Worm (Caenorhabditis elegans) whole organism, L4 larva: ENCODE measurements around the gene F17C11.11.

ENCODE experiments used
- D1046.2 ChIP-seq: fragments of 200-800 bp; sonication (Bioruptor generic); IDR thresholded peaks from 2 replicates; pipeline ENCODE4 v1.3.6; 2022; ENCODE audit warnings: missing genetic modification characterization, missing compliant biosample characterization
- F10B5.3 ChIP-seq: sonication (generic microtip); optimal IDR thresholded peaks from 2 replicates; lab custom pipeline; 2016; ENCODE audit warnings: mild to moderate bottlenecking, missing genetic modification characterization, missing compliant biosample characterization
- R02D3.7 ChIP-seq: fragments of 150-350 bp; sonication (generic microtip); optimal IDR thresholded peaks from 3 replicates; lab custom pipeline; 2014; ENCODE audit warnings: missing biosample characterization, missing genetic modification characterization
- T20F7.1 ChIP-seq: fragments of 200-800 bp; sonication (Bioruptor generic); optimal IDR thresholded peaks from 2 replicates; lab custom pipeline; 2018; ENCODE audit warnings: mild to moderate bottlenecking, missing genetic modification characterization, missing compliant biosample characterization
- T26A8.4 ChIP-seq: fragments of 200-800 bp; sonication (Bioruptor generic); IDR thresholded peaks from 2 replicates; pipeline ENCODE4 v1.3.6; 2022; ENCODE audit warnings: missing genetic modification characterization, missing compliant biosample characterization
- Y105C5A.15 ChIP-seq: fragments of 200-800 bp; sonication (Bioruptor generic); IDR thresholded peaks from 2 replicates; pipeline ENCODE4 v1.3.6; 2022; ENCODE audit warnings: missing genetic modification characterization, missing compliant biosample characterization
- ZK337.2 ChIP-seq: fragments of 200-800 bp; sonication (Bioruptor generic); IDR thresholded peaks from 2 replicates; pipeline ENCODE4 v1.3.6; 2022; ENCODE audit warnings: missing genetic modification reagents, missing genetic modification characterization, missing compliant biosample characterization
- ZK546.5 ChIP-seq, 2 experiments: sonication (generic microtip); optimal IDR thresholded peaks; 2 replicates each; lab custom pipeline; 2017; ENCODE audit warnings: missing biosample characterization in 2 of 2, missing genetic modification characterization in 2 of 2
- aha-1 ChIP-seq: fragments of 150-350 bp; peaks from one replicate; lab custom pipeline; 2014; ENCODE audit warnings: missing biosample characterization, missing genetic modification characterization
- aly-2 ChIP-seq: sonication (generic microtip); optimal IDR thresholded peaks from 2 replicates; lab custom pipeline; 2018; ENCODE audit warnings: missing biosample characterization, missing genetic modification characterization
- ceh-44 ChIP-seq: fragments of 200-800 bp; sonication (Bioruptor generic); IDR thresholded peaks from 2 replicates; pipeline ENCODE4 v1.3.6; 2022; ENCODE audit warnings: missing genetic modification reagents, missing genetic modification characterization, missing compliant biosample characterization
- ctbp-1 ChIP-seq: fragments of 200-800 bp; sonication (Bioruptor generic); IDR thresholded peaks from 2 replicates; pipeline ENCODE4 v1.3.6; 2022; ENCODE audit warnings: missing genetic modification reagents, missing genetic modification characterization, missing compliant biosample characterization
- daf-12 ChIP-seq: fragments of 150-350 bp; optimal IDR thresholded peaks from 2 replicates; lab custom pipeline; 2014; ENCODE audit warnings: missing biosample characterization, missing genetic modification reagents, missing genetic modification characterization
- daf-19 ChIP-seq: fragments of 200-800 bp; sonication (Bioruptor generic); conservative IDR thresholded peaks from 2 replicates; pipeline ENCODE4 v1.3.6; 2022; ENCODE audit warnings: missing genetic modification characterization, missing compliant biosample characterization
- dmd-8 ChIP-seq: fragments of 200-800 bp; sonication (Bioruptor generic); IDR thresholded peaks from 2 replicates; pipeline ENCODE4 v1.3.6; 2022; ENCODE audit warnings: missing genetic modification characterization, missing compliant biosample characterization
- dmd-9 ChIP-seq: fragments of 200-800 bp; sonication (Bioruptor generic); IDR thresholded peaks from 2 replicates; pipeline ENCODE4 v1.3.6; 2022; ENCODE audit warnings: missing genetic modification reagents, missing genetic modification characterization, missing compliant biosample characterization
- dpl-1 ChIP-seq: fragments of 150-350 bp; optimal IDR thresholded peaks from 2 replicates; lab custom pipeline; 2014; ENCODE audit warnings: missing biosample characterization, missing genetic modification reagents, missing genetic modification characterization
- dve-1 ChIP-seq: sonication (generic microtip); optimal IDR thresholded peaks from 2 replicates; lab custom pipeline; 2017; ENCODE audit warnings: antibody characterized with exemption, mild to moderate bottlenecking, missing genetic modification characterization, missing compliant biosample characterization; ENCODE audit not compliant: insufficient read depth
- egl-43 ChIP-seq: fragments of 200-800 bp; sonication (Bioruptor generic); IDR thresholded peaks from 2 replicates; pipeline ENCODE4 v1.3.6; 2022; ENCODE audit warnings: missing genetic modification reagents, missing genetic modification characterization, missing compliant biosample characterization
- fos-1 ChIP-seq: fragments of 150-350 bp; optimal IDR thresholded peaks from 2 replicates; lab custom pipeline; 2014; ENCODE audit warnings: missing biosample characterization, missing genetic modification characterization
- hif-1 ChIP-seq, 2 experiments: sonication (generic microtip); optimal IDR thresholded peaks; 2 replicates each; lab custom pipeline; 2016 to 2017; ENCODE audit warnings: missing compliant biosample characterization in 2 of 2, missing genetic modification characterization in 2 of 2, missing genetic modification reagents in 2 of 2, missing genotype in 2 of 2, mild to moderate bottlenecking in 1 of 2
- lim-7 ChIP-seq: fragments of 200-800 bp; sonication (Bioruptor generic); IDR thresholded peaks from 2 replicates; pipeline ENCODE4 v1.3.6; 2022; ENCODE audit warnings: missing genetic modification characterization, missing compliant biosample characterization
- lin-15B ChIP-seq: fragments of 150-350 bp; sonication (generic microtip); optimal IDR thresholded peaks from 3 replicates; lab custom pipeline; 2014; ENCODE audit warnings: missing biosample characterization, missing genetic modification characterization
- lsy-2 ChIP-seq, 2 experiments: fragments of 150-350 bp in 1 of 2; sonication (generic microtip) in 1 of 2; optimal IDR thresholded peaks; 2 replicates each; lab custom pipeline; 2014 to 2017; ENCODE audit warnings: missing biosample characterization in 2 of 2, missing genetic modification characterization in 2 of 2
- madf-5 ChIP-seq, 2 experiments: fragments of 200-800 bp; sonication (Bioruptor generic); IDR thresholded peaks; 2 replicates each; pipeline ENCODE4 v1.3.6; 2022; ENCODE audit warnings: missing compliant biosample characterization in 2 of 2, missing genetic modification characterization in 2 of 2
- mep-1 ChIP-seq: fragments of 150-350 bp; sonication (generic microtip); optimal IDR thresholded peaks from 3 replicates; lab custom pipeline; 2014; ENCODE audit warnings: missing biosample characterization, missing genetic modification characterization
- mxl-3 ChIP-seq: fragments of 200-800 bp; sonication (Bioruptor generic); optimal IDR thresholded peaks from 2 replicates; lab custom pipeline; 2018; ENCODE audit warnings: mild to moderate bottlenecking, missing genetic modification characterization, missing compliant biosample characterization
- nhr-111 ChIP-seq: fragments of 200-800 bp; sonication (Bioruptor generic); optimal IDR thresholded peaks from 2 replicates; lab custom pipeline; 2018; ENCODE audit warnings: mild to moderate bottlenecking, missing genetic modification characterization, missing compliant biosample characterization
- nhr-237 ChIP-seq: sonication (generic microtip); optimal IDR thresholded peaks from 2 replicates; lab custom pipeline; 2017; ENCODE audit warnings: missing biosample characterization, missing genetic modification characterization
- nhr-28 ChIP-seq: fragments of 150-350 bp; optimal IDR thresholded peaks from 2 replicates; lab custom pipeline; 2014; ENCODE audit warnings: missing biosample characterization, missing genetic modification characterization
- nhr-77 ChIP-seq: fragments of 150-350 bp; optimal IDR thresholded peaks from 2 replicates; lab custom pipeline; 2014; ENCODE audit warnings: missing biosample characterization, missing genetic modification characterization
- php-3 ChIP-seq: fragments of 200-800 bp; sonication (Bioruptor generic); IDR thresholded peaks from 2 replicates; pipeline ENCODE4 v1.3.6; 2022; ENCODE audit warnings: missing genetic modification reagents, missing genetic modification characterization, missing compliant biosample characterization
- rbr-2 ChIP-seq: sonication (generic microtip); optimal IDR thresholded peaks from 2 replicates; lab custom pipeline; 2016; ENCODE audit warnings: missing genotype, missing genetic modification characterization, missing compliant biosample characterization
- saeg-2 ChIP-seq: fragments of 200-800 bp; sonication (Bioruptor generic); IDR thresholded peaks from 2 replicates; pipeline ENCODE4 v1.3.6; 2022; ENCODE audit warnings: missing genetic modification reagents, missing genetic modification characterization, missing compliant biosample characterization
- snpc-1.2 ChIP-seq: fragments of 200-800 bp; sonication (Bioruptor generic); IDR thresholded peaks from 2 replicates; pipeline ENCODE4 v1.3.6; 2022; ENCODE audit warnings: missing genetic modification reagents, missing genetic modification characterization, missing compliant biosample characterization
- tag-97 ChIP-seq: fragments of 200-800 bp; sonication (Bioruptor generic); IDR thresholded peaks from 2 replicates; pipeline ENCODE4 v1.3.6; 2022; ENCODE audit warnings: missing genetic modification characterization, missing compliant biosample characterization
- unc-130 ChIP-seq: sonication (generic microtip); optimal IDR thresholded peaks from 2 replicates; lab custom pipeline; 2016; ENCODE audit warnings: missing genetic modification reagents, missing genetic modification characterization, missing compliant biosample characterization
- unc-39 ChIP-seq: sonication (generic microtip); optimal IDR thresholded peaks from 2 replicates; lab custom pipeline; 2017; ENCODE audit warnings: missing biosample characterization, missing genetic modification characterization
- unc-62 ChIP-seq, 3 experiments: fragments of 150-350 bp in 1 of 3; sonication (generic microtip); optimal IDR thresholded peaks in 2 of 3; peaks in 1 of 3; 1 replicate in 1 of 3; 2 replicates in 2 of 3; lab custom pipeline; 2014 to 2017; ENCODE audit warnings: missing biosample characterization in 3 of 3, missing genetic modification characterization in 3 of 3, missing genetic modification reagents in 3 of 3, missing genotype in 1 of 3
- vab-7 ChIP-seq: fragments of 200-800 bp; sonication (Bioruptor generic); IDR thresholded peaks from 2 replicates; pipeline ENCODE4 v1.3.6; 2022; ENCODE audit warnings: missing genetic modification reagents, missing genetic modification characterization, missing compliant biosample characterization
- ztf-7 ChIP-seq: fragments of 150-350 bp; optimal IDR thresholded peaks from 2 replicates; lab custom pipeline; 2014; ENCODE audit warnings: missing biosample characterization, missing genetic modification characterization

F17C11.11 gene

ce11 chrV:10897172-10897571 lies 41.4 kb downstream of the F17C11.11 start (continued):
- TF ChIP-seq daf-19 (GFP tag; lab: Robert Waterston, UW) (peak; percentile 88; the same call in 1 of the 2 replicates), T20F7.1 (GFP tag; lab: Kevin White, UChicago) (peak; percentile 94), ZK546.5 (tag; optimal IDR thresholded peaks at IDR 0.05; lab: Kevin White, UChicago) (peak; percentile 97 to 100), F10B5.3 (tag; lab: Kevin White, UChicago) (peak; percentile 93), Y105C5A.15 (GFP tag; lab: Robert Waterston, UW) (no peak), nhr-28 (tag; lab: Kevin White, UChicago) (peak; percentile 97), ztf-7 (tag; lab: Kevin White, UChicago) (peak; percentile 92), rbr-2 (tag; lab: Kevin White, UChicago) (peak; percentile 98), madf-5 (GFP tag; IDR thresholded peaks at IDR 0.05; lab: Robert Waterston, UW) (peak; percentile 84 to 88), lin-15B (peak; percentile 93), fos-1 (tag; lab: Kevin White, UChicago) (peak; percentile 11), mxl-3 (GFP tag; lab: Kevin White, UChicago) (peak; percentile 97), aha-1 (tag; lab: Kevin White, UChicago) (peak; percentile 100), saeg-2 (GFP tag; lab: Robert Waterston, UW) (peak; percentile 98), ceh-44 (GFP tag; lab: Robert Waterston, UW) (peak; percentile 88), mep-1 (tag; lab: Kevin White, UChicago) (peak; percentile 99), nhr-237 (tag; lab: Kevin White, UChicago) (peak; percentile 80), T26A8.4 (peak; percentile 98), dmd-8 (GFP tag; lab: Robert Waterston, UW) (no peak), tag-97 (0 out of 2 replicates have a peak, but pooled peaks have one; percentile 79), php-3 (GFP tag; lab: Robert Waterston, UW) (peak; percentile 95), aly-2 (tag; lab: Kevin White, UChicago) (no peak), daf-12 (tag; lab: Kevin White, UChicago) (no peak)

ce11 chrV:10897106-10897171 lies 41.7 kb downstream of the F17C11.11 start, which contains the start of gene sec-61.G:
Gene sec-61.G, minus strand, starts transcription at chrV:10897143.
- no peak for TF ChIP-seq dpl-1 (GFP tag; lab: Kevin White, UChicago)
- TF ChIP-seq lsy-2 (tag; optimal IDR thresholded peaks at IDR 0.05; lab: Kevin White, UChicago), result no peak
- TF ChIP-seq daf-12 (tag; lab: Kevin White, UChicago), result no peak
- TF ChIP-seq aha-1 (tag; lab: Kevin White, UChicago), result no peak
- TF ChIP-seq dve-1 (tag; lab: Kevin White, UChicago), result no peak
- TF ChIP-seq nhr-77 (tag; lab: Kevin White, UChicago), result no peak
- TF ChIP-seq dmd-9 (GFP tag; lab: Robert Waterston, UW), result no peak
- no peak for TF ChIP-seq egl-43 (GFP tag; lab: Robert Waterston, UW)
- no peak for TF ChIP-seq R02D3.7
- TF ChIP-seq, all 104 proteins: peak for 0

- TF ChIP-seq vab-7 (GFP tag; lab: Robert Waterston, UW) (no peak), unc-62 (GFP tag; optimal IDR thresholded peaks at IDR 0.05 in 1 of 2; lab: Kevin White, UChicago) (no peak), unc-62 (tag; optimal IDR thresholded peaks at IDR 0.05; lab: Kevin White, UChicago) (no peak), lim-7 (no peak), snpc-1.2 (GFP tag; lab: Robert Waterston, UW) (no peak), D1046.2 (GFP tag; lab: Robert Waterston, UW) (no peak), Y105C5A.15 (GFP tag; lab: Robert Waterston, UW) (no peak), R02D3.7 (no peak), T26A8.4 (no peak), saeg-2 (GFP tag; lab: Robert Waterston, UW) (no peak), ZK337.2 (GFP tag; lab: Robert Waterston, UW) (no peak), fos-1 (tag; lab: Kevin White, UChicago) (no peak), hif-1 (tag; optimal IDR thresholded peaks at IDR 0.05; lab: Kevin White, UChicago) (no peak), mxl-3 (GFP tag; lab: Kevin White, UChicago) (no peak), nhr-77 (tag; lab: Kevin White, UChicago) (no peak), nhr-111 (GFP tag; lab: Kevin White, UChicago) (no peak), ctbp-1 (GFP tag; lab: Robert Waterston, UW) (no peak), tag-97 (no peak), unc-39 (no peak), unc-130 (GFP tag; lab: Kevin White, UChicago) (no peak)
Observed at ce11 chrV:10896706-10897105, 41.9 kb downstream of the F17C11.11 start.
